Worm (Caenorhabditis elegans) whole organism, L4 larva: ENCODE data around the gene B0563.18.

Source experiments
- D1046.2 ChIP-seq: fragments of 200-800 bp; sonication (Bioruptor generic); IDR thresholded peaks from 2 replicates; pipeline ENCODE4 v1.3.6; 2022; ENCODE audit warnings: missing genetic modification characterization, missing compliant biosample characterization
- Y105C5A.15 ChIP-seq: fragments of 200-800 bp; sonication (Bioruptor generic); IDR thresholded peaks from 2 replicates; pipeline ENCODE4 v1.3.6; 2022; ENCODE audit warnings: missing genetic modification characterization, missing compliant biosample characterization
- Y48G9A.11 ChIP-seq: fragments of 200-800 bp; sonication (Bioruptor generic); IDR thresholded peaks from 2 replicates; pipeline ENCODE4 v1.3.6; 2022; ENCODE audit warnings: missing genetic modification reagents, missing genetic modification characterization, missing compliant biosample characterization
- ZK337.2 ChIP-seq: fragments of 200-800 bp; sonication (Bioruptor generic); IDR thresholded peaks from 2 replicates; pipeline ENCODE4 v1.3.6; 2022; ENCODE audit warnings: missing genetic modification reagents, missing genetic modification characterization, missing compliant biosample characterization
- ZK546.5 ChIP-seq, 2 experiments: sonication (generic microtip); optimal IDR thresholded peaks; 2 replicates each; lab custom pipeline; 2017; ENCODE audit warnings: missing biosample characterization in 2 of 2, missing genetic modification characterization in 2 of 2
- aha-1 ChIP-seq: fragments of 150-350 bp; peaks from one replicate; lab custom pipeline; 2014; ENCODE audit warnings: missing biosample characterization, missing genetic modification characterization
- aly-2 ChIP-seq: sonication (generic microtip); optimal IDR thresholded peaks from 2 replicates; lab custom pipeline; 2018; ENCODE audit warnings: missing biosample characterization, missing genetic modification characterization
- ceh-44 ChIP-seq: fragments of 200-800 bp; sonication (Bioruptor generic); IDR thresholded peaks from 2 replicates; pipeline ENCODE4 v1.3.6; 2022; ENCODE audit warnings: missing genetic modification reagents, missing genetic modification characterization, missing compliant biosample characterization
- ceh-62 ChIP-seq: sonication (generic microtip); optimal IDR thresholded peaks from 2 replicates; lab custom pipeline; 2017; ENCODE audit warnings: missing biosample characterization, missing genetic modification characterization
- ceh-82 ChIP-seq: sonication (generic microtip); optimal IDR thresholded peaks from 2 replicates; lab custom pipeline; 2017; ENCODE audit warnings: missing biosample characterization, missing genetic modification characterization
- daf-16 ChIP-seq, 3 experiments: sonication (generic microtip); optimal IDR thresholded peaks; 2 replicates each; lab custom pipeline; 2016 to 2017; ENCODE audit warnings: missing genetic modification characterization in 3 of 3, missing genetic modification reagents in 3 of 3, mild to moderate bottlenecking in 2 of 3, missing compliant biosample characterization in 2 of 3, missing biosample characterization in 1 of 3, moderate library complexity in 1 of 3
- daf-19 ChIP-seq: fragments of 200-800 bp; sonication (Bioruptor generic); conservative IDR thresholded peaks from 2 replicates; pipeline ENCODE4 v1.3.6; 2022; ENCODE audit warnings: missing genetic modification characterization, missing compliant biosample characterization
- daf-8 ChIP-seq: fragments of 200-800 bp; sonication (Bioruptor generic); IDR thresholded peaks from 2 replicates; pipeline ENCODE4 v1.3.6; 2022; ENCODE audit warnings: missing genetic modification characterization, missing compliant biosample characterization
- dmd-8 ChIP-seq: fragments of 200-800 bp; sonication (Bioruptor generic); IDR thresholded peaks from 2 replicates; pipeline ENCODE4 v1.3.6; 2022; ENCODE audit warnings: missing genetic modification characterization, missing compliant biosample characterization
- fos-1 ChIP-seq: fragments of 150-350 bp; optimal IDR thresholded peaks from 2 replicates; lab custom pipeline; 2014; ENCODE audit warnings: missing biosample characterization, missing genetic modification characterization
- jun-1 ChIP-seq: fragments of 150-350 bp; optimal IDR thresholded peaks from 2 replicates; lab custom pipeline; 2014; ENCODE audit warnings: missing biosample characterization, missing genetic modification reagents, missing genetic modification characterization
- lim-7 ChIP-seq: fragments of 200-800 bp; sonication (Bioruptor generic); IDR thresholded peaks from 2 replicates; pipeline ENCODE4 v1.3.6; 2022; ENCODE audit warnings: missing genetic modification characterization, missing compliant biosample characterization
- lin-15B ChIP-seq: fragments of 150-350 bp; sonication (generic microtip); optimal IDR thresholded peaks from 3 replicates; lab custom pipeline; 2014; ENCODE audit warnings: missing biosample characterization, missing genetic modification characterization
- lin-29 ChIP-seq: fragments of 200-800 bp; sonication (Bioruptor generic); IDR thresholded peaks from 2 replicates; pipeline ENCODE4 v1.3.6; 2022; ENCODE audit warnings: missing genetic modification reagents, missing genetic modification characterization, missing compliant biosample characterization
- lin-38 ChIP-seq: fragments of 200-800 bp; sonication (Bioruptor generic); IDR thresholded peaks from 2 replicates; pipeline ENCODE4 v1.3.6; 2022; ENCODE audit warnings: missing genetic modification reagents, missing genetic modification characterization, missing compliant biosample characterization
- lsy-2 ChIP-seq, 2 experiments: fragments of 150-350 bp in 1 of 2; sonication (generic microtip) in 1 of 2; optimal IDR thresholded peaks; 2 replicates each; lab custom pipeline; 2014 to 2017; ENCODE audit warnings: missing biosample characterization in 2 of 2, missing genetic modification characterization in 2 of 2
- madf-9 ChIP-seq: fragments of 200-800 bp; sonication (Bioruptor generic); conservative IDR thresholded peaks from 2 replicates; pipeline ENCODE4 v1.3.6; 2022; ENCODE audit warnings: missing genetic modification reagents, missing genetic modification characterization, missing compliant biosample characterization
- mep-1 ChIP-seq: fragments of 150-350 bp; sonication (generic microtip); optimal IDR thresholded peaks from 3 replicates; lab custom pipeline; 2014; ENCODE audit warnings: missing biosample characterization, missing genetic modification characterization
- mxl-3 ChIP-seq: fragments of 200-800 bp; sonication (Bioruptor generic); optimal IDR thresholded peaks from 2 replicates; lab custom pipeline; 2018; ENCODE audit warnings: mild to moderate bottlenecking, missing genetic modification characterization, missing compliant biosample characterization
- nhr-237 ChIP-seq: sonication (generic microtip); optimal IDR thresholded peaks from 2 replicates; lab custom pipeline; 2017; ENCODE audit warnings: missing biosample characterization, missing genetic modification characterization
- nhr-42 ChIP-seq: fragments of 200-800 bp; sonication (Bioruptor generic); IDR thresholded peaks from 2 replicates; pipeline ENCODE4 v1.3.6; 2022; ENCODE audit warnings: missing genetic modification characterization, missing compliant biosample characterization
- nhr-6 ChIP-seq: fragments of 150-350 bp; optimal IDR thresholded peaks from 2 replicates; lab custom pipeline; 2014; ENCODE audit warnings: missing biosample characterization, missing genetic modification characterization
- nhr-76 ChIP-seq: fragments of 150-350 bp; optimal IDR thresholded peaks from 2 replicates; lab custom pipeline; 2014; ENCODE audit warnings: missing biosample characterization, missing genetic modification characterization
- pha-4 ChIP-seq, 2 experiments: fragments of 150-350 bp in 1 of 2; fragments of 200-800 bp in 1 of 2; sonication (Bioruptor generic) in 1 of 2; IDR thresholded peaks in 1 of 2; optimal IDR thresholded peaks in 1 of 2; 2 replicates each; pipeline versions ENCODE4 v1.3.6 to Lab custom; 2014 to 2022; ENCODE audit warnings: missing genetic modification characterization in 2 of 2, missing genetic modification reagents in 2 of 2, missing biosample characterization in 1 of 2, missing compliant biosample characterization in 1 of 2
- set-16 ChIP-seq: fragments of 200-800 bp; sonication (Bioruptor generic); IDR thresholded peaks from 2 replicates; pipeline ENCODE4 v1.3.6; 2022; ENCODE audit warnings: missing genetic modification reagents, missing genetic modification characterization, missing compliant biosample characterization
- snpc-1.2 ChIP-seq: fragments of 200-800 bp; sonication (Bioruptor generic); IDR thresholded peaks from 2 replicates; pipeline ENCODE4 v1.3.6; 2022; ENCODE audit warnings: missing genetic modification reagents, missing genetic modification characterization, missing compliant biosample characterization
- spr-3 ChIP-seq: fragments of 200-800 bp; sonication (Bioruptor generic); optimal IDR thresholded peaks from 2 replicates; lab custom pipeline; 2018; ENCODE audit warnings: mild to moderate bottlenecking, missing genetic modification characterization, missing compliant biosample characterization
- unc-39 ChIP-seq: sonication (generic microtip); optimal IDR thresholded peaks from 2 replicates; lab custom pipeline; 2017; ENCODE audit warnings: missing biosample characterization, missing genetic modification characterization
- zag-1 ChIP-seq: fragments of 150-350 bp; optimal IDR thresholded peaks from 2 replicates; lab custom pipeline; 2014; ENCODE audit warnings: missing biosample characterization, missing genetic modification characterization
- zfp-2 ChIP-seq: sonication (generic microtip); optimal IDR thresholded peaks from 2 replicates; lab custom pipeline; 2016; ENCODE audit warnings: mild to moderate bottlenecking, missing genetic modification characterization, missing compliant biosample characterization
- zip-11 ChIP-seq: fragments of 200-800 bp; sonication (Bioruptor generic); IDR thresholded peaks from 2 replicates; pipeline ENCODE4 v1.3.6; 2022; ENCODE audit warnings: missing genetic modification characterization, missing compliant biosample characterization
- ztf-11 ChIP-seq: fragments of 150-350 bp; optimal IDR thresholded peaks from 2 replicates; lab custom pipeline; 2014; ENCODE audit warnings: missing biosample characterization, missing genetic modification characterization

The B0563.18 gene

ce11 chrX:9182140-9182539 is 9.8 kb downstream of the B0563.18 start, which contains the start of gene Y81B9A.3:
Gene Y81B9A.3, plus strand, starts transcription at chrX:9182440.
- TF ChIP-seq madf-9 (no peak), jun-1 (no peak), snpc-1.2 (GFP tag; lab: Robert Waterston, UW) (no peak), ZK337.2 (GFP tag; lab: Robert Waterston, UW) (no peak), ZK546.5 (tag; optimal IDR thresholded peaks at IDR 0.05; lab: Kevin White, UChicago) (no peak), nhr-237 (tag; lab: Kevin White, UChicago) (no peak), mxl-3 (GFP tag; lab: Kevin White, UChicago) (no peak), lin-38 (GFP tag; lab: Robert Waterston, UW) (no peak), ztf-11 (tag; lab: Kevin White, UChicago) (no peak), daf-19 (no peak), mep-1 (tag; lab: Kevin White, UChicago) (no peak)
- TF ChIP-seq, all 104 proteins: peak for 0

DNA sequence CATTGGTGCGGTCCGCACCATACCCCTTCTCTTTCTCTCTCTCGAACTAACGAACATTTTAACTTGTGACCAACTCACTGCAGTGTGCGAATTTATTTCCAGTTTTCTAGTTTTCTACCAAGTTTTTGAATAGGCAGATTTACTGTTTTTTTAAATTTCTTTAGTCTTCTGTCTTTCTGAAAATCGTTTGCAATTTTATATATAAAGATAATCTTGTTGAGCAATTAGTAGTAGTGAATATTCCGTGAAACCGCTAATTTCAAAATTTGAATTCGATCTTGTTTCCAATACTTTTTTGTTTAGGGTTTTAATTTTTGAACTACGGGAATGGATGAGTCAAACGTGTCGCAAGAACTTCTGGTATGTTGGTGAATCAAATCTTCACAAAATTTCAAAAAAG is 11.5 kb downstream of the B0563.18 start, which contains the start of gene Y81B9A.2:
TSS of gene Y81B9A.2 (plus strand) at position 301 of the 400 bp plus-strand sequence.
- TF ChIP-seq daf-8 (no peak), zag-1 (tag; lab: Kevin White, UChicago) (no peak), lsy-2 (tag; optimal IDR thresholded peaks at IDR 0.05; lab: Kevin White, UChicago) (no peak), daf-16 (GFP tag; optimal IDR thresholded peaks at IDR 0.05; lab: Kevin White, UChicago) (no peak), daf-16 (tag; optimal IDR thresholded peaks at IDR 0.05; lab: Kevin White, UChicago) (no peak), lin-15B (no peak), zfp-2 (tag; lab: Kevin White, UChicago) (no peak), dmd-8 (GFP tag; lab: Robert Waterston, UW) (no peak), spr-3 (GFP tag; lab: Kevin White, UChicago) (no peak), lin-29 (GFP tag; lab: Robert Waterston, UW) (no peak), ceh-62 (tag; lab: Kevin White, UChicago) (no peak), nhr-42 (no peak), aly-2 (tag; lab: Kevin White, UChicago) (no peak), zip-11 (no peak)
- TF ChIP-seq, all 104 proteins: peak for 0

DNA sequence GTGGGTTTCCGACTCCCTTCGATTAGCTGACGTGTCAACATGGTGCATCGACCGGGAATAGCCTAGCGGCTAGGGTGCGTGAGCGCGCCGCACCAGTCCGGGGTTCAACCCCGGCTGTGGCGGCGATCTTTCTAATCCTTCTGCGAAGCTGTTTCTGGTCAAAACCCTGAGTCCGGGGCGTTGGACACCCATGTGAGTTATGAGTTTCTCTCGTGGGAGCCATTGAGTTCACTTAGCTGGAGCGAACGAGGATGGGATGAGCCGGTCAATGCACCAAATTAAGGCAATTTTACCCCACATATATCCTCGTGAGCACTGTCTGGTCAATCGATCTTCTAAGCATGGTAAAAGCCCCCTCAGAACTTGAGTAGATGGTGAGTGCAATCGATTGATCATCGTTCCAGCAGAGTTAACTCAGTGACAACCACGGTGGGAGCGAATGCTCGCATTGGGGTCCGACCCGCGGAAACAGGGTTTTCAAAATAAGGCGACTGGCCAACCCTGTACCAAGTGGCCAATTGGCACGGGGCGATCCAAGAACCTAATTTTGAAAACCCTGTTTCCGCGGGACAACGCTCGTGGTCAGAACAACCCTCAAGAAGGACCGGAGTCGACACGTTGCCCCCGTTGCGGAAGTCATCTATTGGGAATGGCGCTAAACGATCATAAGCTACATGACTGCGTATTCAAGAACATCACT is 19.6 kb downstream of the B0563.18 start, which contains the start of gene Y81B9A.1:
TSS of gene Y81B9A.1 (plus strand) at position 650 of the 700 bp plus-strand sequence.
- no peak for TF ChIP-seq lin-15B
- TF ChIP-seq ceh-82 (tag; lab: Kevin White, UChicago) = no peak
- no peak for TF ChIP-seq aha-1 (tag; lab: Kevin White, UChicago)
- no peak for TF ChIP-seq nhr-76 (tag; lab: Kevin White, UChicago)
- TF ChIP-seq nhr-6 (tag; lab: Kevin White, UChicago) = no peak
- TF ChIP-seq set-16 = peak; percentile 84
- TF ChIP-seq pha-4 (GFP tag; IDR thresholded peaks at IDR 0.05; lab: Robert Waterston, UW) = no peak
- TF ChIP-seq pha-4 (tag; optimal IDR thresholded peaks at IDR 0.05; lab: Kevin White, UChicago) = no peak
- TF ChIP-seq D1046.2 (GFP tag; lab: Robert Waterston, UW) = no peak
- 0 out of 2 replicates have a peak, but pooled peaks have one; percentile 12 for TF ChIP-seq Y48G9A.11 (GFP tag; lab: Robert Waterston, UW)
- no peak for TF ChIP-seq zag-1 (tag; lab: Kevin White, UChicago)
- no peak for TF ChIP-seq unc-39 (tag; lab: Kevin White, UChicago)
- peak; percentile 43; the same call in 1 of the 2 replicates for TF ChIP-seq snpc-1.2 (GFP tag; lab: Robert Waterston, UW)
- no peak for TF ChIP-seq Y105C5A.15 (GFP tag; lab: Robert Waterston, UW)
- no peak for TF ChIP-seq ceh-62 (tag; lab: Kevin White, UChicago)
- 0 out of 2 replicates have a peak, but pooled peaks have one; percentile 15 for TF ChIP-seq lim-7 (GFP tag; lab: Robert Waterston, UW)
- TF ChIP-seq ceh-44 (GFP tag; lab: Robert Waterston, UW) = peak; percentile 76
- no peak for TF ChIP-seq fos-1 (tag; lab: Kevin White, UChicago)
